Fruit fly (Drosophila melanogaster) whole organism, embryonic: ENCODE data around the gene CG15330.

Source experiments
- BtbVII ChIP-seq: fragments of 200-800 bp; sonication (Bioruptor generic); optimal IDR thresholded peaks from 3 replicates; lab custom pipeline; 2017; ENCODE audit warnings: missing biosample characterization, mild to moderate bottlenecking, missing genetic modification characterization
- CG10431 ChIP-seq: fragments of 200-800 bp; sonication (Bioruptor generic); optimal IDR thresholded peaks from 3 replicates; lab custom pipeline; 2018; ENCODE audit warnings: missing biosample characterization, mild to moderate bottlenecking, missing genetic modification characterization
- CG11247 ChIP-seq: fragments of 200-800 bp; sonication (Bioruptor generic); IDR thresholded peaks from 2 replicates; pipeline ENCODE4 v1.3.6; 2022; ENCODE audit warnings: missing biosample characterization, missing genetic modification characterization
- CG12236 ChIP-seq: fragments of 200-800 bp; sonication (Bioruptor generic); optimal IDR thresholded peaks from 2 replicates; lab custom pipeline; 2016; ENCODE audit warnings: missing biosample characterization, missing genetic modification characterization
- CG12769 ChIP-seq: fragments of 200-800 bp; sonication (Bioruptor generic); optimal IDR thresholded peaks from 2 replicates; lab custom pipeline; 2019; ENCODE audit warnings: missing biosample characterization, mild to moderate bottlenecking, missing genetic modification characterization, moderate library complexity
- CG13123 ChIP-seq: fragments of 200-800 bp; sonication (Bioruptor generic); optimal IDR thresholded peaks from 2 replicates; lab custom pipeline; 2016; ENCODE audit warnings: missing biosample characterization, missing genetic modification characterization
- CG13775 ChIP-seq: fragments of 200-800 bp; sonication (Bioruptor generic); optimal IDR thresholded peaks from 3 replicates; lab custom pipeline; 2017; ENCODE audit warnings: missing biosample characterization, mild to moderate bottlenecking, missing genetic modification characterization
- CG14965 ChIP-seq: fragments of 200-800 bp; sonication (Bioruptor generic); optimal IDR thresholded peaks from 2 replicates; lab custom pipeline; 2016; ENCODE audit warnings: missing biosample characterization, missing genetic modification characterization, borderline replicate concordance
- CG15696 ChIP-seq: fragments of 200-800 bp; sonication (Bioruptor generic); optimal IDR thresholded peaks from 2 replicates; lab custom pipeline; 2019; ENCODE audit warnings: missing biosample characterization, mild to moderate bottlenecking, missing genetic modification characterization, moderate library complexity
- CG1792 ChIP-seq: fragments of 200-800 bp; sonication (Bioruptor generic); optimal IDR thresholded peaks from 2 replicates; lab custom pipeline; 2016; ENCODE audit warnings: missing biosample characterization, missing genetic modification characterization
- CG18011 ChIP-seq: fragments of 200-800 bp; sonication (Bioruptor generic); optimal IDR thresholded peaks from 2 replicates; lab custom pipeline; 2017; ENCODE audit warnings: missing biosample characterization, missing genetic modification characterization, mild to moderate bottlenecking, moderate library complexity, missing genotype
- CG2889 ChIP-seq: fragments of 200-800 bp; sonication (Bioruptor generic); IDR thresholded peaks from 3 replicates; pipeline ENCODE4 v1.3.6; 2022; ENCODE audit warnings: missing biosample characterization, missing genetic modification characterization
- CG32532 ChIP-seq: fragments of 200-800 bp; sonication (Bioruptor generic); IDR thresholded peaks from 2 replicates; pipeline ENCODE4 v1.3.6; 2022; ENCODE audit warnings: missing biosample characterization, missing genetic modification characterization
- CG33557 ChIP-seq: fragments of 200-800 bp; sonication (Bioruptor generic); optimal IDR thresholded peaks from 2 replicates; lab custom pipeline; 2019; ENCODE audit warnings: missing biosample characterization, mild to moderate bottlenecking, missing genetic modification characterization, moderate library complexity
- CG3407 ChIP-seq: fragments of 200-800 bp; sonication (Bioruptor generic); optimal IDR thresholded peaks from 2 replicates; lab custom pipeline; 2018; ENCODE audit warnings: missing biosample characterization, mild to moderate bottlenecking, missing genetic modification characterization
- CG3726 ChIP-seq: fragments of 200-800 bp; sonication (Bioruptor generic); IDR thresholded peaks from 3 replicates; pipeline ENCODE4, ENCODE4 v1.3.6; 2022; ENCODE audit warnings: missing biosample characterization, missing genetic modification characterization
- CG3838 ChIP-seq: fragments of 200-800 bp; sonication (Bioruptor generic); optimal IDR thresholded peaks from 3 replicates; lab custom pipeline; 2016; ENCODE audit warnings: missing biosample characterization, missing genetic modification characterization
- CG4820 ChIP-seq: fragments of 200-800 bp; sonication (Bioruptor generic); optimal IDR thresholded peaks from 3 replicates; lab custom pipeline; 2016; ENCODE audit warnings: missing biosample characterization, missing genetic modification characterization
- CG7357 ChIP-seq: fragments of 200-800 bp; sonication (Bioruptor generic); IDR thresholded peaks from 3 replicates; pipeline ENCODE4 v1.3.6; 2022; ENCODE audit warnings: missing biosample characterization, missing genetic modification characterization
- CG7556 ChIP-seq: fragments of 200-800 bp; sonication (Bioruptor generic); optimal IDR thresholded peaks from 2 replicates; lab custom pipeline; 2017; ENCODE audit warnings: missing biosample characterization, mild to moderate bottlenecking, missing genetic modification characterization
- CG8290 ChIP-seq, 3 experiments: fragments of 200-800 bp; sonication (Bioruptor generic); optimal IDR thresholded peaks; 2 replicates each; lab custom pipeline; 2016 to 2019; ENCODE audit warnings: missing biosample characterization in 3 of 3, missing genetic modification characterization in 3 of 3, mild to moderate bottlenecking in 2 of 3, moderate library complexity in 1 of 3
- CG9609 ChIP-seq: fragments of 200-800 bp; sonication (Bioruptor generic); optimal IDR thresholded peaks from 3 replicates; lab custom pipeline; 2016; ENCODE audit warnings: missing biosample characterization, missing genetic modification characterization
- CTCF ChIP-seq: fragments of 200-800 bp; sonication (Bioruptor generic); optimal IDR thresholded peaks from 2 replicates; lab custom pipeline; 2017; ENCODE audit warnings: missing biosample characterization, mild to moderate bottlenecking, missing genetic modification characterization, moderate library complexity
- CkIIα-i1 ChIP-seq: fragments of 200-800 bp; sonication (Bioruptor generic); IDR thresholded peaks from 2 replicates; pipeline ENCODE4 v1.3.6; 2022; ENCODE audit warnings: missing biosample characterization, missing genetic modification characterization
- Dad ChIP-seq: fragments of 200-800 bp; sonication (Bioruptor generic); optimal IDR thresholded peaks from 3 replicates; lab custom pipeline; 2016; ENCODE audit warnings: missing biosample characterization, missing genetic modification characterization
- Dek ChIP-seq: fragments of 200-800 bp; sonication (Bioruptor generic); optimal IDR thresholded peaks from 3 replicates; lab custom pipeline; 2019; ENCODE audit warnings: missing biosample characterization, mild to moderate bottlenecking, missing genetic modification characterization, moderate library complexity
- ERR ChIP-seq: fragments of 200-800 bp; sonication (Bioruptor generic); optimal IDR thresholded peaks from 2 replicates; lab custom pipeline; 2016; ENCODE audit warnings: missing biosample characterization, missing genetic modification characterization
- Elba2 ChIP-seq: fragments of 200-800 bp; sonication (Bioruptor generic); optimal IDR thresholded peaks from 3 replicates; lab custom pipeline; 2016; ENCODE audit warnings: missing biosample characterization, missing genetic modification characterization
- Gsc ChIP-seq: fragments of 200-800 bp; sonication (Bioruptor generic); IDR thresholded peaks from 2 replicates; pipeline ENCODE4 v1.3.6; 2022; ENCODE audit warnings: missing biosample characterization, missing genetic modification characterization
- HLH3B ChIP-seq: fragments of 200-800 bp; sonication (Bioruptor generic); IDR thresholded peaks from 2 replicates; pipeline ENCODE4 v1.3.6; 2022; ENCODE audit warnings: missing biosample characterization, missing genetic modification characterization
- HLH4C ChIP-seq: fragments of 200-800 bp; sonication (Bioruptor generic); IDR thresholded peaks from 3 replicates; pipeline ENCODE4 v1.3.6; 2022; ENCODE audit warnings: missing biosample characterization, missing genetic modification characterization; ENCODE audit not compliant: partially characterized antibody
- Hey ChIP-seq: fragments of 200-800 bp; sonication (Bioruptor generic); optimal IDR thresholded peaks from 3 replicates; lab custom pipeline; 2018; ENCODE audit warnings: missing biosample characterization, mild to moderate bottlenecking, missing genetic modification characterization
- Hmx ChIP-seq: fragments of 200-800 bp; sonication (Bioruptor generic); optimal IDR thresholded peaks from 2 replicates; lab custom pipeline; 2016; ENCODE audit warnings: missing biosample characterization, missing genetic modification characterization
- Hr51 ChIP-seq, 2 experiments: fragments of 200-800 bp; sonication (Bioruptor generic); optimal IDR thresholded peaks; 2 replicates in 1 of 2; 3 replicates in 1 of 2; lab custom pipeline; 2016 to 2018; ENCODE audit warnings: missing biosample characterization in 2 of 2, missing genetic modification characterization in 2 of 2, mild to moderate bottlenecking in 1 of 2, moderate library complexity in 1 of 2
- MTF-1 ChIP-seq: fragments of 200-800 bp; sonication (Bioruptor generic); optimal IDR thresholded peaks from 2 replicates; lab custom pipeline; 2018; ENCODE audit warnings: missing biosample characterization, mild to moderate bottlenecking, missing genetic modification characterization, borderline replicate concordance
- Nf-YA ChIP-seq: fragments of 200-800 bp; sonication (Bioruptor generic); IDR thresholded peaks from 2 replicates; pipeline ENCODE4 v1.3.6; 2022; ENCODE audit warnings: missing biosample characterization, missing genetic modification characterization
- ab ChIP-seq: fragments of 200-800 bp; sonication (Bioruptor generic); optimal IDR thresholded peaks from 2 replicates; lab custom pipeline; 2016; ENCODE audit warnings: missing biosample characterization, missing genetic modification characterization
- ap ChIP-seq: fragments of 200-800 bp; sonication (Bioruptor generic); IDR thresholded peaks from 2 replicates; pipeline ENCODE4 v1.3.6; 2022; ENCODE audit warnings: missing biosample characterization, missing genetic modification characterization
- dati ChIP-seq: fragments of 200-800 bp; sonication (Bioruptor generic); IDR thresholded peaks from 2 replicates; pipeline ENCODE4 v1.3.6; 2022; ENCODE audit warnings: missing biosample characterization, missing genetic modification characterization
- fd64A ChIP-seq: fragments of 200-800 bp; sonication (Bioruptor generic); optimal IDR thresholded peaks from 3 replicates; lab custom pipeline; 2018; ENCODE audit warnings: missing biosample characterization, mild to moderate bottlenecking, missing genetic modification characterization
- her ChIP-seq: fragments of 200-800 bp; sonication (Bioruptor generic); optimal IDR thresholded peaks from 2 replicates; lab custom pipeline; 2016; ENCODE audit warnings: missing biosample characterization, missing genetic modification characterization
- kay ChIP-seq: fragments of 200-800 bp; sonication (Bioruptor generic); optimal IDR thresholded peaks from 2 replicates; lab custom pipeline; 2016; ENCODE audit warnings: missing biosample characterization, missing genetic modification characterization
- oc ChIP-seq: fragments of 200-800 bp; sonication (Bioruptor generic); optimal IDR thresholded peaks from 2 replicates; lab custom pipeline; 2018; ENCODE audit warnings: missing biosample characterization, mild to moderate bottlenecking, missing genetic modification characterization, moderate library complexity
- otp ChIP-seq: fragments of 200-800 bp; sonication (Bioruptor generic); IDR thresholded peaks from 3 replicates; pipeline ENCODE4, ENCODE4 v1.3.6; 2022; ENCODE audit warnings: missing biosample characterization, missing genetic modification characterization
- pho ChIP-seq: fragments of 200-800 bp; sonication (Bioruptor generic); optimal IDR thresholded peaks from 2 replicates; lab custom pipeline; 2016; ENCODE audit warnings: missing biosample characterization, missing genetic modification characterization
- ranshi ChIP-seq: fragments of 200-800 bp; sonication (Bioruptor generic); IDR thresholded peaks from 2 replicates; pipeline ENCODE4 v1.3.6; 2022; ENCODE audit warnings: missing biosample characterization, missing genetic modification characterization
- row ChIP-seq: fragments of 200-800 bp; sonication (Bioruptor generic); IDR thresholded peaks from 3 replicates; pipeline ENCODE4 v1.3.6; 2022; ENCODE audit warnings: missing biosample characterization, missing genetic modification characterization
- slou ChIP-seq: fragments of 200-800 bp; sonication (Bioruptor generic); optimal IDR thresholded peaks from 3 replicates; lab custom pipeline; 2016; ENCODE audit warnings: missing biosample characterization, missing genetic modification characterization
- stc ChIP-seq: fragments of 200-800 bp; sonication (Bioruptor generic); IDR thresholded peaks from 2 replicates; pipeline ENCODE4 v1.3.6; 2022; ENCODE audit warnings: missing biosample characterization, missing genetic modification characterization
- tap ChIP-seq: fragments of 200-800 bp; optimal IDR thresholded peaks from 3 replicates; lab custom pipeline; 2019; ENCODE audit warnings: missing biosample characterization, mild to moderate bottlenecking, missing genetic modification characterization, moderate library complexity
- trem ChIP-seq: fragments of 200-800 bp; optimal IDR thresholded peaks from 3 replicates; lab custom pipeline; 2019; ENCODE audit warnings: missing biosample characterization, mild to moderate bottlenecking, missing genetic modification characterization, moderate library complexity

Gene CG15330

dm6 chrX:7935798-7936572 lies 19.9 kb upstream of the CG15330 start, which contains the start of gene Ubr3 (continued):
- TF ChIP-seq ap (GFP tag; lab: Robert Waterston, UW): no peak
- TF ChIP-seq ERR (GFP tag; lab: Kevin White, UChicago): no peak
- peak; percentile 2 for TF ChIP-seq CG9609 (GFP tag; lab: Kevin White, UChicago)
- TF ChIP-seq HLH4C: peak; percentile 81
- no peak for TF ChIP-seq Hr51 (GFP tag; optimal IDR thresholded peaks at IDR 0.05; lab: Kevin White, UChicago)
- no peak for TF ChIP-seq CG33557 (GFP tag; lab: Kevin White, UChicago)
- TF ChIP-seq Gsc: no peak
- TF ChIP-seq CG12769 (tag; lab: Kevin White, UChicago): peak; percentile 43
- no peak for TF ChIP-seq her (GFP tag; lab: Kevin White, UChicago)
- TF ChIP-seq CG32532 (GFP tag; lab: Robert Waterston, UW): 0 out of 2 replicates have a peak, but pooled peaks have one; percentile 18
- TF ChIP-seq dati (GFP tag; lab: Robert Waterston, UW): no peak
- peak; percentile 26; the same call in 1 of the 3 replicates for TF ChIP-seq row (GFP tag; lab: Robert Waterston, UW)
- no peak for TF ChIP-seq tap (tag; lab: Kevin White, UChicago)
- TF ChIP-seq MTF-1 (GFP tag; lab: Kevin White, UChicago): no peak
- no peak for TF ChIP-seq Hmx (GFP tag; lab: Kevin White, UChicago)
- no peak for TF ChIP-seq CG3407 (GFP tag; lab: Kevin White, UChicago)
- TF ChIP-seq Dad (GFP tag; lab: Kevin White, UChicago): no peak
- TF ChIP-seq CTCF: no peak
- TF ChIP-seq ab (GFP tag; lab: Kevin White, UChicago): no peak
- no peak for TF ChIP-seq CG3838
- no peak for TF ChIP-seq CG4820 (GFP tag; lab: Kevin White, UChicago)
- no peak for TF ChIP-seq CG14965 (GFP tag; lab: Kevin White, UChicago)
- TF ChIP-seq otp (GFP tag; lab: Robert Waterston, UW): no peak
- no peak for TF ChIP-seq Nf-YA (GFP tag; lab: Robert Waterston, UW)
- peak; percentile 56 for TF ChIP-seq trem
- TF ChIP-seq Dek (tag; lab: Kevin White, UChicago): no peak
- TF ChIP-seq CG3726 (GFP tag; lab: Robert Waterston, UW): no peak
- TF ChIP-seq CG11247 (GFP tag; lab: Robert Waterston, UW): no peak
- no peak for TF ChIP-seq HLH3B
- no peak for TF ChIP-seq BtbVII (GFP tag; lab: Kevin White, UChicago)
- TF ChIP-seq fd64A: no peak
- TF ChIP-seq kay: no peak
- no peak for TF ChIP-seq CkIIα-i1 (GFP tag; lab: Robert Waterston, UW)
- TF ChIP-seq CG2889: no peak
- TF ChIP-seq slou (GFP tag; lab: Kevin White, UChicago): no peak
- no peak for TF ChIP-seq CG1792 (GFP tag; lab: Kevin White, UChicago)
- TF ChIP-seq CG7556 (GFP tag; lab: Kevin White, UChicago): no peak
- TF ChIP-seq CG18011 (GFP tag; lab: Kevin White, UChicago): no peak
- peak; percentile 17 for TF ChIP-seq Elba2 (GFP tag; lab: Kevin White, UChicago)
- TF ChIP-seq CG13123 (GFP tag; lab: Kevin White, UChicago): no peak
- TF ChIP-seq CG10431 (GFP tag; lab: Kevin White, UChicago): no peak
- no peak for TF ChIP-seq pho (GFP tag; lab: Kevin White, UChicago)
- TF ChIP-seq ranshi: no peak
- TF ChIP-seq CG8290 (GFP tag; optimal IDR thresholded peaks at IDR 0.05; lab: Kevin White, UChicago): no peak
- peak in 1 of 2 experiments; percentile 59 for TF ChIP-seq CG8290 (tag; optimal IDR thresholded peaks at IDR 0.05; lab: Kevin White, UChicago)
- TF ChIP-seq CG15696 (tag; lab: Kevin White, UChicago): no peak
- TF ChIP-seq stc: no peak
- no peak for TF ChIP-seq oc (tag; lab: Kevin White, UChicago)
- no peak for TF ChIP-seq Hey (tag; lab: Kevin White, UChicago)
- no peak for TF ChIP-seq CG12236
- TF ChIP-seq CG13775 (GFP tag; lab: Kevin White, UChicago): no peak
- peak; percentile 89 for TF ChIP-seq CG7357
